Worm (Caenorhabditis elegans): ENCODE measurements around the gene aak-1.

DNA sequence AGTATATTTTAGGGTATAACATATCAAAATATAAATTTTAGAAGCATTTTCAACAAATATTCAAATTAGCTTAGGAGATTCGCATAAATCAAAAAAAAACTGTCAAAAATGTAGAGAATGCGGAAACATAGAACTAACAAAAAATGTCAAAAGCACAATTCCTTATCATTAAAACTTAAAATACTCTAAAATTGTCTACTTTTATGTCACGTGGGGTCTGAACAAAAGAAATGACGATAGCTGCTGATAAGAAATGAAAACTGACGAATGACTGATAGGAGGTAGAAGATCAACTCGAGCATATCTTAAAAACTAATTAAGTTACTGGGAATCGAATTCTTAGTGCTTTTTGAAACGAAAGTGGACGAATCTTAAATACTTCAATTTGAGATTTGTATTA lies 27.2 kb downstream of the aak-1 start:
- TF ChIP-seq W03F9.2 (tag; optimal IDR thresholded peaks at IDR 0.05) = no peak
- no peak for TF ChIP-seq him-1 (tag; optimal IDR thresholded peaks at IDR 0.05)
